Fruit fly (Drosophila melanogaster) whole organism, embryonic: ENCODE results near the gene mTor.

Experiments
- Aef1 ChIP-seq: fragments of 200-800 bp; sonication (Bioruptor generic); IDR thresholded peaks from 3 replicates; pipeline ENCODE4 v1.3.6; 2022; ENCODE audit warnings: missing biosample characterization, missing genetic modification characterization
- Atf6 ChIP-seq: fragments of 200-800 bp; sonication (Bioruptor generic); IDR thresholded peaks from 2 replicates; pipeline ENCODE4 v1.3.6; 2022; ENCODE audit warnings: missing biosample characterization, missing genetic modification characterization
- Bgb ChIP-seq: fragments of 200-800 bp; sonication (Bioruptor generic); IDR thresholded peaks from 2 replicates; pipeline ENCODE4 v1.3.6; 2022; ENCODE audit warnings: missing biosample characterization, missing genetic modification characterization; ENCODE audit not compliant: partially characterized antibody
- CG10209 ChIP-seq: fragments of 200-800 bp; sonication (Bioruptor generic); optimal IDR thresholded peaks from 3 replicates; lab custom pipeline; 2017; ENCODE audit warnings: missing biosample characterization, mild to moderate bottlenecking, missing genetic modification characterization, missing genetic modification reagents
- CG10979 ChIP-seq: fragments of 200-800 bp; sonication (Bioruptor generic); optimal IDR thresholded peaks from 2 replicates; lab custom pipeline; 2018; ENCODE audit warnings: missing biosample characterization, mild to moderate bottlenecking, missing genetic modification characterization, moderate library complexity
- CG11085 ChIP-seq: fragments of 200-800 bp; sonication (Bioruptor generic); IDR thresholded peaks from 2 replicates; pipeline ENCODE4 v1.3.6; 2022; ENCODE audit warnings: missing biosample characterization, missing genetic modification characterization
- CG11247 ChIP-seq: fragments of 200-800 bp; sonication (Bioruptor generic); IDR thresholded peaks from 2 replicates; pipeline ENCODE4 v1.3.6; 2022; ENCODE audit warnings: missing biosample characterization, missing genetic modification characterization
- CG11504 ChIP-seq: fragments of 200-800 bp; sonication (Bioruptor generic); optimal IDR thresholded peaks from 3 replicates; lab custom pipeline; 2019; ENCODE audit warnings: missing biosample characterization, mild to moderate bottlenecking, missing genetic modification characterization, moderate library complexity
- CG11696 ChIP-seq: fragments of 200-800 bp; sonication (Bioruptor generic); IDR thresholded peaks from 2 replicates; pipeline ENCODE4 v1.3.6; 2022; ENCODE audit warnings: missing biosample characterization, missing genetic modification characterization
- CG13624 ChIP-seq: fragments of 200-800 bp; sonication (Bioruptor generic); optimal IDR thresholded peaks from 2 replicates; lab custom pipeline; 2016; ENCODE audit warnings: missing biosample characterization, missing genetic modification characterization
- CG14710 ChIP-seq: fragments of 200-800 bp; sonication (Bioruptor generic); optimal IDR thresholded peaks from 3 replicates; lab custom pipeline; 2019; ENCODE audit warnings: missing biosample characterization, mild to moderate bottlenecking, missing genetic modification characterization, moderate library complexity
- CG15514 ChIP-seq: fragments of 200-800 bp; sonication (Bioruptor generic); optimal IDR thresholded peaks from 3 replicates; lab custom pipeline; 2017; ENCODE audit warnings: missing biosample characterization, missing genetic modification characterization, mild to moderate bottlenecking, moderate library complexity, missing genetic modification reagents
- CG17829 ChIP-seq: fragments of 200-800 bp; optimal IDR thresholded peaks from 2 replicates; lab custom pipeline; 2019; ENCODE audit warnings: missing biosample characterization, mild to moderate bottlenecking, missing genetic modification characterization, moderate library complexity
- CG1792 ChIP-seq: fragments of 200-800 bp; sonication (Bioruptor generic); optimal IDR thresholded peaks from 2 replicates; lab custom pipeline; 2016; ENCODE audit warnings: missing biosample characterization, missing genetic modification characterization
- CG18011 ChIP-seq: fragments of 200-800 bp; sonication (Bioruptor generic); optimal IDR thresholded peaks from 2 replicates; lab custom pipeline; 2017; ENCODE audit warnings: missing biosample characterization, missing genetic modification characterization, mild to moderate bottlenecking, moderate library complexity, missing genotype
- CG34376 ChIP-seq: fragments of 200-800 bp; sonication (Bioruptor generic); optimal IDR thresholded peaks from 2 replicates; lab custom pipeline; 2018; ENCODE audit warnings: missing biosample characterization, mild to moderate bottlenecking, missing genetic modification characterization
- CG3726 ChIP-seq: fragments of 200-800 bp; sonication (Bioruptor generic); IDR thresholded peaks from 3 replicates; pipeline ENCODE4, ENCODE4 v1.3.6; 2022; ENCODE audit warnings: missing biosample characterization, missing genetic modification characterization
- CG6654 ChIP-seq: fragments of 200-800 bp; sonication (Bioruptor generic); optimal IDR thresholded peaks from 2 replicates; lab custom pipeline; 2017; ENCODE audit warnings: missing biosample characterization, mild to moderate bottlenecking, missing genetic modification characterization
- CG8359 ChIP-seq: fragments of 200-800 bp; sonication (Bioruptor generic); optimal IDR thresholded peaks from 2 replicates; lab custom pipeline; 2017; ENCODE audit warnings: missing biosample characterization, mild to moderate bottlenecking, missing genetic modification characterization, borderline replicate concordance
- Eip74EF ChIP-seq, 2 experiments: fragments of 200-800 bp in 1 of 2; fragments of >200 bp in 1 of 2; sonication (Bioruptor generic) in 1 of 2; optimal IDR thresholded peaks; 2 replicates each; lab custom pipeline; 2017 to 2019; ENCODE audit warnings: missing biosample characterization in 2 of 2, missing genetic modification characterization in 2 of 2, mild to moderate bottlenecking in 1 of 2, moderate library complexity in 1 of 2
- Ets97D ChIP-seq: fragments of 200-800 bp; sonication (Bioruptor generic); optimal IDR thresholded peaks from 3 replicates; lab custom pipeline; 2016; ENCODE audit warnings: missing biosample characterization, missing genetic modification characterization
- HLHmδ ChIP-seq: fragments of 200-800 bp; sonication (Bioruptor generic); optimal IDR thresholded peaks from 2 replicates; lab custom pipeline; 2018; ENCODE audit warnings: missing biosample characterization, mild to moderate bottlenecking, missing genetic modification characterization, moderate library complexity
- Hand ChIP-seq: fragments of 200-800 bp; sonication (Bioruptor generic); optimal IDR thresholded peaks from 2 replicates; lab custom pipeline; 2017; ENCODE audit warnings: mild to moderate bottlenecking, missing biosample characterization, missing genetic modification reagents, missing genetic modification characterization
- Mrtf ChIP-seq: fragments of 200-800 bp; sonication (Bioruptor generic); IDR thresholded peaks from 3 replicates; pipeline ENCODE4 v1.3.6; 2022; ENCODE audit warnings: missing biosample characterization, missing genetic modification characterization
- NC2β ChIP-seq: fragments of 200-800 bp; sonication (Bioruptor generic); optimal IDR thresholded peaks from 2 replicates; lab custom pipeline; 2016; ENCODE audit warnings: missing biosample characterization, missing genetic modification characterization
- Oaz ChIP-seq: fragments of 200-800 bp; sonication (Bioruptor generic); IDR thresholded peaks from 2 replicates; pipeline ENCODE4 v1.3.6; 2022; ENCODE audit warnings: missing biosample characterization, missing genetic modification characterization
- Opbp ChIP-seq: fragments of 200-800 bp; sonication (Bioruptor generic); IDR thresholded peaks from 3 replicates; pipeline ENCODE4 v1.3.6; 2022; ENCODE audit warnings: missing biosample characterization, missing genetic modification characterization; ENCODE audit not compliant: partially characterized antibody
- Pdp1 ChIP-seq, 2 experiments: fragments of 200-800 bp; sonication (Bioruptor generic); optimal IDR thresholded peaks; 3 replicates each; lab custom pipeline; 2016; ENCODE audit warnings: missing biosample characterization in 2 of 2, missing genetic modification characterization in 2 of 2, mild to moderate bottlenecking in 1 of 2, moderate library complexity in 1 of 2
- Tbp ChIP-seq: fragments of >200 bp; optimal IDR thresholded peaks from 2 replicates; lab custom pipeline; 2018; ENCODE audit warnings: missing biosample characterization, missing genetic modification characterization
- bcd ChIP-seq: fragments of 200-800 bp; sonication (Bioruptor generic); optimal IDR thresholded peaks from 2 replicates; lab custom pipeline; 2017; ENCODE audit warnings: missing biosample characterization, mild to moderate bottlenecking, missing genetic modification characterization
- cato ChIP-seq: fragments of 200-800 bp; sonication (Bioruptor generic); optimal IDR thresholded peaks from 2 replicates; lab custom pipeline; 2016; ENCODE audit warnings: missing biosample characterization, missing genetic modification characterization, borderline replicate concordance
- crp ChIP-seq, 2 experiments: fragments of 200-800 bp; sonication (Bioruptor generic); optimal IDR thresholded peaks; 2 replicates in 1 of 2; 3 replicates in 1 of 2; lab custom pipeline; 2017; ENCODE audit warnings: missing biosample characterization in 2 of 2, missing genetic modification characterization in 2 of 2, mild to moderate bottlenecking in 1 of 2, moderate library complexity in 1 of 2
- dmrt99B ChIP-seq: fragments of 200-800 bp; sonication (Bioruptor generic); optimal IDR thresholded peaks from 2 replicates; lab custom pipeline; 2018; ENCODE audit warnings: missing biosample characterization, mild to moderate bottlenecking, missing genetic modification characterization, moderate library complexity
- dpn ChIP-seq, 2 experiments: fragments of 200-800 bp; sonication (Bioruptor generic); optimal IDR thresholded peaks; 3 replicates each; lab custom pipeline; 2016; ENCODE audit warnings: missing biosample characterization in 2 of 2, missing genetic modification characterization in 2 of 2
- dysf ChIP-seq: fragments of 200-800 bp; sonication (Bioruptor generic); IDR thresholded peaks from 3 replicates; pipeline ENCODE4 v1.3.6; 2022; ENCODE audit warnings: missing biosample characterization, missing genetic modification characterization
- gsb-n ChIP-seq: fragments of 200-800 bp; sonication (Bioruptor generic); optimal IDR thresholded peaks from 3 replicates; lab custom pipeline; 2018; ENCODE audit warnings: missing biosample characterization, mild to moderate bottlenecking, missing genetic modification characterization
- kah ChIP-seq: fragments of 200-800 bp; sonication (Bioruptor generic); optimal IDR thresholded peaks from 2 replicates; lab custom pipeline; 2018; ENCODE audit warnings: missing biosample characterization, mild to moderate bottlenecking, missing genetic modification characterization
- ken ChIP-seq: fragments of 200-800 bp; sonication (Bioruptor generic); IDR thresholded peaks from 3 replicates; pipeline ENCODE4 v1.3.6; 2022; ENCODE audit warnings: missing biosample characterization, missing genetic modification characterization
- maf-S ChIP-seq: fragments of 200-800 bp; sonication (Bioruptor generic); optimal IDR thresholded peaks from 2 replicates; lab custom pipeline; 2016; ENCODE audit warnings: missing biosample characterization, missing genetic modification characterization
- oc ChIP-seq: fragments of 200-800 bp; sonication (Bioruptor generic); optimal IDR thresholded peaks from 2 replicates; lab custom pipeline; 2018; ENCODE audit warnings: missing biosample characterization, mild to moderate bottlenecking, missing genetic modification characterization, moderate library complexity
- pfk ChIP-seq: fragments of 200-800 bp; sonication (Bioruptor generic); optimal IDR thresholded peaks from 2 replicates; lab custom pipeline; 2018; ENCODE audit warnings: missing biosample characterization, mild to moderate bottlenecking, missing genetic modification characterization, moderate library complexity
- pros ChIP-seq: fragments of 200-800 bp; sonication (Bioruptor generic); optimal IDR thresholded peaks from 3 replicates; lab custom pipeline; 2019; ENCODE audit warnings: missing biosample characterization, mild to moderate bottlenecking, missing genetic modification characterization, moderate library complexity
- run ChIP-seq: fragments of 200-800 bp; sonication (Bioruptor generic); optimal IDR thresholded peaks from 3 replicates; lab custom pipeline; 2018; ENCODE audit warnings: missing biosample characterization, mild to moderate bottlenecking, missing genetic modification characterization
- sens ChIP-seq: fragments of 200-800 bp; sonication (Bioruptor generic); peaks from one replicate; lab custom pipeline; 2016; ENCODE audit warnings: missing biosample characterization, missing genetic modification characterization
- sqz ChIP-seq: fragments of 200-800 bp; sonication (Bioruptor generic); optimal IDR thresholded peaks from 3 replicates; lab custom pipeline; 2018; ENCODE audit warnings: missing biosample characterization, mild to moderate bottlenecking, missing genetic modification characterization
- stc ChIP-seq: fragments of 200-800 bp; sonication (Bioruptor generic); IDR thresholded peaks from 2 replicates; pipeline ENCODE4 v1.3.6; 2022; ENCODE audit warnings: missing biosample characterization, missing genetic modification characterization
- tup ChIP-seq: fragments of 200-800 bp; sonication (Bioruptor generic); optimal IDR thresholded peaks from 2 replicates; lab custom pipeline; 2016; ENCODE audit warnings: missing biosample characterization, mild to moderate bottlenecking, missing genetic modification characterization, moderate library complexity
- unc-4 ChIP-seq: fragments of 200-800 bp; sonication (Bioruptor generic); IDR thresholded peaks from 2 replicates; pipeline ENCODE4 v1.3.6; 2022; ENCODE audit warnings: missing biosample characterization, missing genetic modification characterization; ENCODE audit not compliant: partially characterized antibody
- unpg ChIP-seq: fragments of 200-800 bp; sonication (Bioruptor generic); optimal IDR thresholded peaks from 3 replicates; lab custom pipeline; 2018; ENCODE audit warnings: missing biosample characterization, mild to moderate bottlenecking, missing genetic modification characterization, moderate library complexity
- zfh2 ChIP-seq: fragments of 200-800 bp; sonication (Bioruptor generic); optimal IDR thresholded peaks from 2 replicates; lab custom pipeline; 2016; ENCODE audit warnings: missing biosample characterization, missing genetic modification characterization

Gene mTor

dm6 chr2L:12982107-12982506, 22.2 kb upstream of the mTor start (continued):
- TF ChIP-seq dmrt99B (tag; lab: Kevin White, UChicago) (peak; percentile 52), zfh2 (GFP tag; lab: Kevin White, UChicago) (no peak), Tbp (GFP tag; lab: Kevin White, UChicago) (no peak), bcd (GFP tag; lab: Kevin White, UChicago) (no peak), kah (no peak), NC2β (GFP tag; lab: Kevin White, UChicago) (no peak), CG1792 (GFP tag; lab: Kevin White, UChicago) (no peak), CG13624 (no peak), oc (no peak), Pdp1 (GFP tag; optimal IDR thresholded peaks at IDR 0.05; lab: Kevin White, UChicago) (no peak), cato (GFP tag; lab: Kevin White, UChicago) (no peak), stc (GFP tag; lab: Robert Waterston, UW) (no peak), CG17829 (tag; lab: Kevin White, UChicago) (no peak), CG10979 (peak; percentile 25), sens (GFP tag; lab: Kevin White, UChicago) (peak; percentile 66), tup (GFP tag; lab: Kevin White, UChicago) (no peak), unpg (GFP tag; lab: Kevin White, UChicago) (peak; percentile 19), Aef1 (GFP tag; lab: Robert Waterston, UW) (no peak), Ets97D (GFP tag; lab: Kevin White, UChicago) (no peak), CG14710 (tag; lab: Kevin White, UChicago) (peak; percentile 6), CG3726 (no peak), Mrtf (GFP tag; lab: Robert Waterston, UW) (no peak), CG10209 (GFP tag; lab: Kevin White, UChicago) (peak; percentile 2), unc-4 (GFP tag; lab: Robert Waterston, UW) (no peak), HLHmδ (GFP tag; lab: Kevin White, UChicago) (no peak), run (no peak), CG11504 (peak; percentile 52), dpn (GFP tag; optimal IDR thresholded peaks at IDR 0.05; lab: Kevin White, UChicago) (no peak), CG11247 (GFP tag; lab: Robert Waterston, UW) (no peak), Bgb (GFP tag; lab: Robert Waterston, UW) (no peak), ken (GFP tag; lab: Robert Waterston, UW) (0 out of 3 replicates have a peak, but pooled peaks have one; percentile 20), crp (GFP tag; optimal IDR thresholded peaks at IDR 0.05; lab: Kevin White, UChicago) (no peak), dysf (0 out of 3 replicates have a peak, but pooled peaks have one; percentile 5), sqz (GFP tag; lab: Kevin White, UChicago) (no peak), Opbp (GFP tag; lab: Robert Waterston, UW) (no peak), CG6654 (GFP tag; lab: Kevin White, UChicago) (no peak), pfk (no peak), Hand (GFP tag; lab: Kevin White, UChicago) (peak; percentile 6), Atf6 (GFP tag; lab: Robert Waterston, UW) (no peak), CG8359 (GFP tag; lab: Kevin White, UChicago) (no peak), pros (GFP tag; lab: Kevin White, UChicago) (no peak), Eip74EF (GFP tag; optimal IDR thresholded peaks at IDR 0.05; lab: Kevin White, UChicago) (no peak), CG15514 (no peak), maf-S (GFP tag; lab: Kevin White, UChicago) (no peak), CG34376 (GFP tag; lab: Kevin White, UChicago) (no peak), gsb-n (tag; lab: Kevin White, UChicago) (no peak), CG11085 (no peak), CG11696 (no peak), CG18011 (GFP tag; lab: Kevin White, UChicago) (no peak), Oaz (GFP tag; lab: Robert Waterston, UW) (no peak)
